Fruit fly (Drosophila melanogaster): Measurements from ENCODE around the gene CG34164.

The CG34164 gene

dm6 chr2L:12107087-12107486 lies 50.9 kb downstream of the CG34164 start:
- no peak for TF ChIP-seq CG4496 (GFP tag; IDR thresholded peaks at IDR 0.05)
